Fruit fly (Drosophila melanogaster) whole organism, embryonic: ENCODE measurements around the gene ATPsynepsilonL.
A peak's percentile ranks its signal among the peaks of the same experiment; 100 is the strongest.

Experiments used
- ATbp ChIP-seq: fragments of 200-800 bp; sonication (Bioruptor generic); optimal IDR thresholded peaks from 2 replicates; lab custom pipeline; 2017; ENCODE audit warnings: missing biosample characterization, mild to moderate bottlenecking, missing genetic modification characterization, missing genetic modification reagents
- B-H2 ChIP-seq: fragments of 200-800 bp; sonication (Bioruptor generic); optimal IDR thresholded peaks from 2 replicates; lab custom pipeline; 2018; ENCODE audit warnings: missing biosample characterization, mild to moderate bottlenecking, missing genetic modification characterization
- CG1024 ChIP-seq: fragments of 200-800 bp; sonication (Bioruptor generic); IDR thresholded peaks from 2 replicates; pipeline ENCODE4 v1.3.6; 2022; ENCODE audit warnings: missing biosample characterization, missing genetic modification characterization
- CG10267 ChIP-seq: fragments of 200-800 bp; sonication (Bioruptor generic); optimal IDR thresholded peaks from 2 replicates; lab custom pipeline; 2018; ENCODE audit warnings: missing biosample characterization, mild to moderate bottlenecking, missing genetic modification characterization, moderate library complexity
- CG10321 ChIP-seq: fragments of 200-800 bp; sonication (Bioruptor generic); IDR thresholded peaks from 2 replicates; pipeline ENCODE4 v1.3.6; 2022; ENCODE audit warnings: missing biosample characterization, missing genetic modification characterization
- CG11723 ChIP-seq: fragments of 200-800 bp; sonication (Bioruptor generic); optimal IDR thresholded peaks from 2 replicates; lab custom pipeline; 2017; ENCODE audit warnings: missing biosample characterization, mild to moderate bottlenecking, missing genetic modification characterization
- CG1233 ChIP-seq: fragments of 200-800 bp; sonication (Bioruptor generic); optimal IDR thresholded peaks from 4 replicates; lab custom pipeline; 2018; ENCODE audit warnings: missing biosample characterization, mild to moderate bottlenecking, missing genetic modification characterization
- CG13624 ChIP-seq: fragments of 200-800 bp; sonication (Bioruptor generic); optimal IDR thresholded peaks from 2 replicates; lab custom pipeline; 2016; ENCODE audit warnings: missing biosample characterization, missing genetic modification characterization
- CG15269 ChIP-seq: fragments of 200-800 bp; sonication (Bioruptor generic); optimal IDR thresholded peaks from 2 replicates; lab custom pipeline; 2018; ENCODE audit warnings: missing biosample characterization, mild to moderate bottlenecking, missing genetic modification characterization, moderate library complexity
- CG1602 ChIP-seq: fragments of 200-800 bp; sonication (Bioruptor generic); optimal IDR thresholded peaks from 3 replicates; lab custom pipeline; 2016; ENCODE audit warnings: missing biosample characterization, missing genetic modification characterization
- CG16815 ChIP-seq: fragments of 200-800 bp; sonication (Bioruptor generic); optimal IDR thresholded peaks from 3 replicates; lab custom pipeline; 2017; ENCODE audit warnings: missing biosample characterization, mild to moderate bottlenecking, missing genetic modification characterization
- CG1792 ChIP-seq: fragments of 200-800 bp; sonication (Bioruptor generic); optimal IDR thresholded peaks from 2 replicates; lab custom pipeline; 2016; ENCODE audit warnings: missing biosample characterization, missing genetic modification characterization
- CG2120 ChIP-seq: fragments of 200-800 bp; sonication (Bioruptor generic); optimal IDR thresholded peaks from 3 replicates; lab custom pipeline; 2016; ENCODE audit warnings: missing biosample characterization, missing genetic modification characterization
- CG31224 ChIP-seq: fragments of 200-800 bp; sonication (Bioruptor generic); IDR thresholded peaks from 2 replicates; pipeline ENCODE4 v1.3.6; 2022; ENCODE audit warnings: missing biosample characterization, missing genetic modification characterization
- CG31365 ChIP-seq: fragments of 200-800 bp; sonication (Bioruptor generic); optimal IDR thresholded peaks from 2 replicates; lab custom pipeline; 2018; ENCODE audit warnings: missing biosample characterization, mild to moderate bottlenecking, missing genetic modification characterization
- CG6683 ChIP-seq: fragments of 200-800 bp; sonication (Bioruptor generic); optimal IDR thresholded peaks from 2 replicates; lab custom pipeline; 2017; ENCODE audit warnings: missing biosample characterization, mild to moderate bottlenecking, missing genetic modification characterization, missing genetic modification reagents
- CG8924 ChIP-seq: fragments of 200-800 bp; optimal IDR thresholded peaks from 3 replicates; lab custom pipeline; 2019; ENCODE audit warnings: missing biosample characterization, mild to moderate bottlenecking, missing genetic modification characterization, moderate library complexity
- CG9797 ChIP-seq: fragments of 200-800 bp; sonication (Bioruptor generic); optimal IDR thresholded peaks from 3 replicates; lab custom pipeline; 2018; ENCODE audit warnings: missing biosample characterization, mild to moderate bottlenecking, missing genetic modification characterization
- CrebB ChIP-seq: fragments of 200-800 bp; sonication (Bioruptor generic); optimal IDR thresholded peaks from 3 replicates; lab custom pipeline; 2018; ENCODE audit warnings: missing biosample characterization, mild to moderate bottlenecking, missing genetic modification characterization
- Elba2 ChIP-seq: fragments of 200-800 bp; sonication (Bioruptor generic); optimal IDR thresholded peaks from 3 replicates; lab custom pipeline; 2016; ENCODE audit warnings: missing biosample characterization, missing genetic modification characterization
- HLH4C ChIP-seq: fragments of 200-800 bp; sonication (Bioruptor generic); IDR thresholded peaks from 3 replicates; pipeline ENCODE4 v1.3.6; 2022; ENCODE audit warnings: missing biosample characterization, missing genetic modification characterization; ENCODE audit not compliant: partially characterized antibody
- Hand ChIP-seq: fragments of 200-800 bp; sonication (Bioruptor generic); optimal IDR thresholded peaks from 2 replicates; lab custom pipeline; 2017; ENCODE audit warnings: mild to moderate bottlenecking, missing biosample characterization, missing genetic modification reagents, missing genetic modification characterization
- Hr3 ChIP-seq: fragments of 200-800 bp; sonication (Bioruptor generic); optimal IDR thresholded peaks from 3 replicates; lab custom pipeline; 2016; ENCODE audit warnings: missing biosample characterization, missing genetic modification characterization
- NFAT ChIP-seq: fragments of 200-800 bp; sonication (Bioruptor generic); IDR thresholded peaks from 2 replicates; pipeline ENCODE4 v1.3.6; 2022; ENCODE audit warnings: missing biosample characterization, missing genetic modification characterization
- Nf-YA ChIP-seq: fragments of 200-800 bp; sonication (Bioruptor generic); IDR thresholded peaks from 2 replicates; pipeline ENCODE4 v1.3.6; 2022; ENCODE audit warnings: missing biosample characterization, missing genetic modification characterization
- Side ChIP-seq: fragments of 200-800 bp; sonication (Bioruptor generic); optimal IDR thresholded peaks from 2 replicates; lab custom pipeline; 2016; ENCODE audit warnings: missing biosample characterization, missing genetic modification characterization
- Sox102F ChIP-seq: fragments of 200-800 bp; sonication (Bioruptor generic); optimal IDR thresholded peaks from 2 replicates; lab custom pipeline; 2018; ENCODE audit warnings: missing biosample characterization, mild to moderate bottlenecking, missing genetic modification characterization, moderate library complexity
- Spps ChIP-seq: fragments of 200-800 bp; sonication (Bioruptor generic); optimal IDR thresholded peaks from 2 replicates; lab custom pipeline; 2018; ENCODE audit warnings: missing biosample characterization, mild to moderate bottlenecking, missing genetic modification characterization
- TFAM ChIP-seq: fragments of 200-800 bp; sonication (Bioruptor generic); optimal IDR thresholded peaks from 2 replicates; lab custom pipeline; 2017; ENCODE audit warnings: missing biosample characterization, missing genetic modification characterization, inconsistent platforms
- aop ChIP-seq: fragments of 200-800 bp; sonication (Bioruptor generic); IDR thresholded peaks from 2 replicates; pipeline ENCODE4 v1.3.6; 2022; ENCODE audit warnings: missing biosample characterization, missing genetic modification characterization
- ap ChIP-seq: fragments of 200-800 bp; sonication (Bioruptor generic); IDR thresholded peaks from 2 replicates; pipeline ENCODE4 v1.3.6; 2022; ENCODE audit warnings: missing biosample characterization, missing genetic modification characterization
- cg ChIP-seq: fragments of 200-800 bp; sonication (Bioruptor generic); optimal IDR thresholded peaks from 3 replicates; lab custom pipeline; 2019; ENCODE audit warnings: missing biosample characterization, mild to moderate bottlenecking, missing genetic modification characterization, moderate library complexity
- chn ChIP-seq: fragments of 200-800 bp; sonication (Bioruptor generic); optimal IDR thresholded peaks from 2 replicates; lab custom pipeline; 2016; ENCODE audit warnings: missing biosample characterization, missing genetic modification characterization
- exex ChIP-seq: fragments of 200-800 bp; sonication (Bioruptor generic); optimal IDR thresholded peaks from 4 replicates; lab custom pipeline; 2018; ENCODE audit warnings: missing biosample characterization, mild to moderate bottlenecking, missing genetic modification characterization, moderate library complexity
- gfzf ChIP-seq: fragments of 200-800 bp; sonication (Bioruptor generic); optimal IDR thresholded peaks from 2 replicates; lab custom pipeline; 2016; ENCODE audit warnings: missing biosample characterization, mild to moderate bottlenecking, missing genetic modification characterization, moderate library complexity
- gsb ChIP-seq: fragments of 200-800 bp; sonication (Bioruptor generic); IDR thresholded peaks from 2 replicates; pipeline ENCODE4 v1.3.6; 2022; ENCODE audit warnings: missing biosample characterization, missing genetic modification characterization
- gt ChIP-seq: fragments of 200-800 bp; sonication (Bioruptor generic); IDR thresholded peaks from 2 replicates; pipeline ENCODE4 v1.3.6; 2022; ENCODE audit warnings: missing biosample characterization, missing genetic modification characterization
- hkb ChIP-seq, 2 experiments: fragments of 200-800 bp in 1 of 2; fragments of >200 bp in 1 of 2; sonication (Bioruptor generic) in 1 of 2; IDR thresholded peaks in 1 of 2; optimal IDR thresholded peaks in 1 of 2; 2 replicates each; pipeline versions ENCODE4 v1.3.6 to Lab custom; 2017 to 2022; ENCODE audit warnings: missing biosample characterization in 1 of 2, missing genetic modification characterization in 1 of 2
- lov ChIP-seq, 2 experiments: fragments of 200-800 bp in 1 of 2; fragments of >200 bp in 1 of 2; sonication (Bioruptor generic) in 1 of 2; IDR thresholded peaks in 1 of 2; optimal IDR thresholded peaks in 1 of 2; 2 replicates in 1 of 2; 3 replicates in 1 of 2; pipeline versions ENCODE4 v1.3.6 to Lab custom; 2017 to 2022; ENCODE audit warnings: missing biosample characterization in 1 of 2, missing genetic modification characterization in 1 of 2
- luna ChIP-seq: fragments of 200-800 bp; sonication (Bioruptor generic); optimal IDR thresholded peaks from 2 replicates; lab custom pipeline; 2016; ENCODE audit warnings: missing biosample characterization, missing genetic modification characterization
- pan ChIP-seq, 4 experiments: fragments of >200 bp in 3 of 4; fragments of 200-800 bp in 1 of 4; sonication (Bioruptor generic) in 1 of 4; optimal IDR thresholded peaks in 3 of 4; IDR thresholded peaks in 1 of 4; 2 replicates each; pipeline versions ENCODE4 v1.3.6 to Lab custom; 2017 to 2022; ENCODE audit warnings: missing biosample characterization in 2 of 4, missing genetic modification characterization in 2 of 4, mixed read lengths in 1 of 4
- peb ChIP-seq: fragments of 200-800 bp; sonication (Bioruptor generic); IDR thresholded peaks from 2 replicates; pipeline ENCODE4 v1.3.6; 2022; ENCODE audit warnings: missing biosample characterization, missing genetic modification characterization
- pnt ChIP-seq: fragments of 200-800 bp; sonication (Bioruptor generic); optimal IDR thresholded peaks from 3 replicates; lab custom pipeline; 2016; ENCODE audit warnings: missing biosample characterization, missing genetic modification characterization
- pzg ChIP-seq: fragments of 200-800 bp; sonication (Bioruptor generic); optimal IDR thresholded peaks from 3 replicates; lab custom pipeline; 2018; ENCODE audit warnings: missing biosample characterization, mild to moderate bottlenecking, missing genetic modification characterization, moderate library complexity
- sens ChIP-seq: fragments of 200-800 bp; sonication (Bioruptor generic); peaks from one replicate; lab custom pipeline; 2016; ENCODE audit warnings: missing biosample characterization, missing genetic modification characterization
- shn ChIP-seq: fragments of 200-800 bp; sonication (Bioruptor generic); optimal IDR thresholded peaks from 3 replicates; lab custom pipeline; 2016; ENCODE audit warnings: missing biosample characterization, missing genetic modification characterization
- sisA ChIP-seq: fragments of 200-800 bp; sonication (Bioruptor generic); IDR thresholded peaks from 2 replicates; pipeline ENCODE4 v1.3.6; 2022; ENCODE audit warnings: missing biosample characterization, missing genetic modification characterization
- sna ChIP-seq: fragments of 200-800 bp; sonication (Bioruptor generic); IDR thresholded peaks from 2 replicates; pipeline ENCODE4 v1.3.6; 2022; ENCODE audit warnings: missing biosample characterization, missing genetic modification characterization; ENCODE audit not compliant: partially characterized antibody
- toy ChIP-seq: fragments of 200-800 bp; sonication (Bioruptor generic); IDR thresholded peaks from 2 replicates; pipeline ENCODE4 v1.3.6; 2022; ENCODE audit warnings: missing biosample characterization, missing genetic modification characterization
- ttk ChIP-seq: fragments of 200-800 bp; sonication (Bioruptor generic); IDR thresholded peaks from 2 replicates; pipeline ENCODE4 v2.1.2; 2022; ENCODE audit warnings: missing biosample characterization, missing genetic modification characterization
- yki ChIP-seq: fragments of >200 bp; optimal IDR thresholded peaks from 3 replicates; lab custom pipeline; 2018

ATPsynepsilonL gene

DNA sequence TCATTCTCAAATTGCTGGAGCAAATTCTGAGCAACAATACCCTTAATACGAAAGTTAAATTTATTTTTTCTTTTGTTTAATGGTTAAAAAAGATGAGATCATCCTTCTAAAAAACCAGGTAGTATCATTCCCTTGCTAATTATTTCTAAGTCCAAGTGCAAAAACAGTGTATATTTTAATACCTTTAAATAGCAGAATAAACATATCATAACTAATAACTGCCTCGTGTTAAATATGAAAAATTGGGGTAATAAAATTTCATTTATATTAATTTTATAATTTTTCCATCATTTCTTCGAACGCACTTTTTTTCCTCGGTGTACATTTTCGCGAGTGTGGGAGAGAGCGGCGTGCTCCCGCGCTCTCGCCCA, 9.8 kb upstream of the ATPsynepsilonL start (continued):
- TF ChIP-seq peb (no peak), CG6683 (GFP tag; lab: Kevin White, UChicago) (no peak), aop (GFP tag; lab: Robert Waterston, UW) (no peak), Nf-YA (GFP tag; lab: Robert Waterston, UW) (no peak), Elba2 (GFP tag; lab: Kevin White, UChicago) (no peak), Sox102F (GFP tag; lab: Kevin White, UChicago) (no peak), CG16815 (GFP tag; lab: Kevin White, UChicago) (no peak), luna (GFP tag; lab: Kevin White, UChicago) (no peak), CG1233 (no peak), shn (GFP tag; lab: Kevin White, UChicago) (no peak), CG10267 (tag; lab: Kevin White, UChicago) (no peak), ATbp (GFP tag; lab: Kevin White, UChicago) (no peak), NFAT (GFP tag; lab: Robert Waterston, UW) (no peak), sisA (GFP tag; lab: Robert Waterston, UW) (no peak), lov (optimal IDR thresholded peaks at IDR 0.05; lab: Kevin White, UChicago) (no peak), lov (GFP tag; IDR thresholded peaks at IDR 0.05; lab: Robert Waterston, UW) (no peak), Spps (tag; lab: Kevin White, UChicago) (no peak), Hr3 (GFP tag; lab: Kevin White, UChicago) (no peak), sens (GFP tag; lab: Kevin White, UChicago) (no peak), pan (optimal IDR thresholded peaks at IDR 0.05; lab: Kevin White, UChicago) (no peak), pan (GFP tag; optimal IDR thresholded peaks at IDR 0.05 in 1 of 2, IDR thresholded peaks at IDR 0.05 in 1 of 2) (peak in 1 of 2 experiments; percentile 7), gfzf (GFP tag; lab: Kevin White, UChicago) (no peak), hkb (optimal IDR thresholded peaks at IDR 0.05; lab: Kevin White, UChicago) (no peak), hkb (GFP tag; IDR thresholded peaks at IDR 0.05; lab: Robert Waterston, UW) (0 out of 2 replicates have a peak, but pooled peaks have one; percentile 7), pzg (GFP tag; lab: Kevin White, UChicago) (no peak), CG10321 (no peak), yki (lab: Kevin White, UChicago) (no peak), ap (no peak), CG31365 (tag; lab: Kevin White, UChicago) (no peak), HLH4C (GFP tag; lab: Robert Waterston, UW) (no peak), gt (GFP tag; lab: Robert Waterston, UW) (no peak), B-H2 (GFP tag; lab: Kevin White, UChicago) (no peak), ttk (GFP tag; lab: Robert Waterston, UW) (no peak), exex (tag; lab: Kevin White, UChicago) (no peak), gsb (no peak), CG2120 (no peak), Hand (no peak), CG31224 (GFP tag; lab: Robert Waterston, UW) (no peak), CG8924 (tag; lab: Kevin White, UChicago) (peak; percentile 2), CG11723 (no peak), chn (GFP tag; lab: Kevin White, UChicago) (no peak), CG1792 (GFP tag; lab: Kevin White, UChicago) (no peak), Side (no peak), CrebB (tag; lab: Kevin White, UChicago) (no peak), CG1024 (GFP tag; lab: Robert Waterston, UW) (no peak), TFAM (GFP tag; lab: Kevin White, UChicago) (no peak), CG9797 (GFP tag; lab: Kevin White, UChicago) (no peak), CG1602 (GFP tag; lab: Kevin White, UChicago) (no peak), pnt (no peak), CG15269 (tag; lab: Kevin White, UChicago) (no peak), cg (GFP tag; lab: Kevin White, UChicago) (no peak), sna (no peak), CG13624 (GFP tag; lab: Kevin White, UChicago) (no peak), toy (GFP tag; lab: Robert Waterston, UW) (no peak)
